Worm (Caenorhabditis elegans) whole organism, dauer: ENCODE data around the gene hrg-2.

Experiments used
- unc-62 ChIP-seq: sonication (generic microtip); optimal IDR thresholded peaks from 2 replicates; lab custom pipeline; 2017; ENCODE audit warnings: missing biosample characterization, missing genetic modification reagents, missing genetic modification characterization

Gene hrg-2

DNA sequence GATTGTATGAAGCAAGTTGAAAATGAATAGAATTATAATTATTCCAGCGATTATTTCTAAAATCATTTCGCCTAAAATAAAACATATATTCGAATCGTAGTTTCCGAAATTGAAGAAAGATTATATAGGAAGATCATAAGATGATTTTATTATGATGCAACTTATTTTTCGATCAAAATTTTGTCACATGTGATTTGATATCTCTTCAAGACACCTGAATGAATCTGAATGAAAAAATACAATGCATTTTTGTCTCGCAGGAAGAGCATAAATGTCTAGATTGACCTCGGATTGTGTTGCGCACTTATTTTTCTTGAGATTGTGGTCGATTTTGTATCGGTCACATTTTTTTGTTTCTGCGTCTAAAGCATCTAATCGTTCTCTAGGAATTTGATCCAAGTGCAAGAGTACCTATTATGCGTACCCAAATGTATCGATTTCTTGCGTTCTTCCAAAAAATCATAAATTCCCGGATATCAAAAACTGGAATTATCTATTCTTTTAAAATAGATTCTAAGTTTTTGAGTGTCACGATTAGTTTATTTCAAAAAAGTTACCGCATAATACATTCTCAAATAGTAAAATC is at the start of gene hrg-2:
Gene hrg-2 (minus strand): TSS at position 98 of the 586 bp plus-strand sequence.
- no peak for TF ChIP-seq unc-62 (GFP tag; lab: Kevin White, UChicago)

DNA sequence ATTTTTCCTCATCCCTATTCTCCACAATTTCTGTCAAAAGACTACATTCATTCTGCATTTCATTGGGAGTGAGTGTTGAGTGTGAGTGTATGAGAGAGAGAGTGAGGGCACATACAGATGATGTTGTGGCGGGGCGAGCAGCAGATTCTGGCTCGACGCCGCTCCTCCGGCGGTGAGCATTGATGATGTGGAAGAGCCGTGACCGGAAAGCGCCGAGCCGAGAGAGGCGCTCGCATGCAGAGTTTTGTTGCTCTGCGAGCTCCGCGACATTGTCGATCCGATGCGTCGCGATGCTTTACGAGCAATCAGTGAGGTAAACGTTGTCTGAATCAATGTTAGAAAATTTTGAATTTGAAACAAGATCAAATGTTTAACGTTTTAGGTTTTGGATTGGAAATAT is 45.4 kb upstream of the hrg-2 start:
- no peak for TF ChIP-seq unc-62 (GFP tag; lab: Kevin White, UChicago)

ce11 chrV:12450441-12450840 is 40.1 kb upstream of the hrg-2 start, which contains the start of gene F28C1.1:
F28C1.1 (plus strand) TSS chrV:12450805.
- no peak for TF ChIP-seq unc-62 (GFP tag; lab: Kevin White, UChicago)

- TF ChIP-seq unc-62 (GFP tag; lab: Kevin White, UChicago): no peak
Observed at ce11 chrV:12449902-12450301, 39.6 kb upstream of the hrg-2 start, which contains the start of gene C54D10.10. C54D10.10 (minus strand) TSS chrV:12450002.

DNA sequence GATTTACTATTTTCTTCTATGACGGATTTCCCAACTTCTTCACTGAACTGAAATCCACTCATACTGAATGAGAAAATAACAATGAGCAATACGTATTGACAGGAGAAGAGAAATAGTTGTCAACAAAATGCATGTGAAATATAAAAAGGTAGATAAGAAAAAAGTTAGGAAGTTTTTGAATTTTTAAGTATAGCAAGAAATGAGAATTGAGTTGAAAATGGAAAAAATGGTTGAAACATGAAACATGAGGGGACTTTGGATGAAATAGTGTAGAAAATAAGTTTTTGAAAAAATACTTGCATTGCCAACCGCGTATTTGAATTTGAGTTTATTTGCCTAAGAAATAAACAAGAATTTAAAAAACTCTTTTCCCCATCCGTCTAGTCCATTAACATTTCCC is 36.6 kb upstream of the hrg-2 start, which contains the start of the genes pals-38 and C54D10.9:
Gene pals-38 (minus strand): TSS at position 101 of the 400 bp plus-strand sequence.
Gene C54D10.9 (plus strand): TSS at position 259 of the 400 bp plus-strand sequence.
- no peak for TF ChIP-seq unc-62 (GFP tag; lab: Kevin White, UChicago)

DNA sequence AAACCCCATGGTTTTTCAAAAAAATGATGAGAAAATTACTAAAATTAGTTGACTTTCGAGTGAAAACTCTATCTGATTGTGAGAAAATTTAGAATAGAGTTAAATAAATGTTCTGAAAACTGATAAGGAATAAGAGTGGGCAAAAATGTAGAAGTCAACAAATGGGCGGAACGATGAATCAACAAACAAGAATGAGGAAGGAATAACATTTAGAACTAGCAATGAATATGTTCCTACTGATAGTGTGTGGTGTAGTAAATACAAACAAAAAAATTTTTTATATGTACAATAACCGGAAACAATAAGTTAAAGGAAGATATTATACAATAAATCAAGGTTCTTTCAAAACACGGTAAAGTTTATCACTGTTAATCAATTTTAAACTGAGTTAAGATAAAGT is 33.4 kb upstream of the hrg-2 start, which contains the start of gene pals-39:
Gene pals-39 (minus strand): TSS at position 101 of the 400 bp plus-strand sequence.
- TF ChIP-seq unc-62 (GFP tag; lab: Kevin White, UChicago): no peak

DNA sequence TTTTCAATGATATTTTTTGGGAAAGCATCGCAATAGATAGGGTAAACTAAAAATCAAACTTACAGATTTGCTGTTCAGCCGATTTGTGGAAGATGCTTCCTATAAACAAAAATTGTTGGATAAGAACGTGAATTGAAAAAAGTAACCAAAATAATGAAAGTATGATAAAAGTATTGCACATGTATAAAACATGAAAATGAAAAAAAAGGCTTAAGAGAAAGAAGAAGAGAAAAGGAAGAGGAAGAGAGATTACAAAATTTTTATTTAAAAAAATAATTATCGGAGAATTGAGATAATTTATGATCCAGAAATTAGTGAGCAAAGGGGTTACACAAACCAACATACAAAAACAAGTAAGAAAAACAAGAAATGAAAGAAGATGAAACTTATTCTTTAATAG is 31.1 kb upstream of the hrg-2 start, which contains the start of gene pals-37:
Gene pals-37 (minus strand): TSS at position 101 of the 400 bp plus-strand sequence.
- TF ChIP-seq unc-62 (GFP tag; lab: Kevin White, UChicago): no peak

- no peak for TF ChIP-seq unc-62 (GFP tag; lab: Kevin White, UChicago)
Observed at ce11 chrV:12433717-12434116, 23.4 kb upstream of the hrg-2 start, which contains the start of gene srh-25. srh-25 (minus strand) TSS chrV:12433817.

- TF ChIP-seq unc-62 (GFP tag; lab: Kevin White, UChicago): no peak
Observed at ce11 chrV:12433105-12433504, 22.8 kb upstream of the hrg-2 start.

DNA sequence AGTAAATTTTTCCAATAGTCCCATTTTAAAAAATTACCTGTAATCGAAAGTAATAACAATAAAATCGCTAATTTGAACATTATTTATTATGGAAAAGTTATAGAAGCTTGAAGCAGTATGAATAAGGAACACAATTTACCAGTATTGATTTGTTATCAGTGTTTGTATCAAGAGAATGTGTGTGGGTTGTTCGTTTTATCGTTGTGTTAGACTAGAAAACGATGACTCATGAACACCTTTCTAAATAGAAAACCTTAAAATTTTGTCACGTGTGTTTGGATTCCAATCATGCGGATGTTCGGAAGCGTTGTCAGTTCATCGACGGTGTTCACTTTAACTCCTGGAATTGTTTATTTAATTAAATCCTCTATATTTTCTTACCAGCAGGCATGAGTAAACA is 21.8 kb upstream of the hrg-2 start, which contains the start of gene C54D10.13:
Gene C54D10.13 (minus strand): TSS at position 179 of the 400 bp plus-strand sequence.
- TF ChIP-seq unc-62 (GFP tag; lab: Kevin White, UChicago): no peak

DNA sequence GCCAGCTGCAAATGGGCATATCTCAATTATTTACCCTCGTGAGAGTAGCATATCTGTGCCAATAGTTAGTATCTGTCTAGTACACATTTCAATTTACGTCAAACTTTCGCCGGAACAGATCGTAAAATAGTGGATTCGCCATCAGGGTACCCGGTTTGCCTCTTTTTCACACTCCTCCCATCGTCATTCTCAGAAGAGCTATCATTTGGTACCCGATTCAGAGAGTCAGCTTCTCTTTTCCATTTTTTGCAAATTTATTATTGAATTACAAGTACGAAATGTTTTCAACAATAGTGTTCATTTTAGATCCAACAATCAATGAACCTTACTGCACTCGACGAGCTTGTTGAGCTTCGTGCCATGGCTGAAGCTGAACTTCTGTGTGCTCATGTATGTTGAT is 18.7 kb upstream of the hrg-2 start, which contains the start of gene C54D10.5:
Gene C54D10.5 (plus strand): TSS at position 301 of the 400 bp plus-strand sequence.
- no peak for TF ChIP-seq unc-62 (GFP tag; lab: Kevin White, UChicago)

DNA sequence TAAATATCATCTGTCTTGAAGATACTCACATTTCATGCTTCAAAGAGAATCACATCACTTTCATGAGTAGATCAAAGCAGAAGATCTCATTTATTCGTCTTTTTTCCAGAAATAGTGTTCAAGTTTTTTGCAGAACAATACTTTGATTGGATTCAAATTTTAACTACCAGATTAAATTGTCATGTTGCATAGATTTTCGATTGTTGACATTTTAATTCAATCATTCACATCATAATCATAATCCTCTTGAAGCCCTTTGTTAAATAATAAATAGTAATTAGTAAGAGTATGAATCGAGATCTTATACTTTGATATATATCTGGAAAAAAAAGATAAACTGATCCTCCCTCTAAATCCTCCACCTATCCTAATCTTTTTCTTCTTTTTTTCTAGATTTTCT is 17.5 kb upstream of the hrg-2 start:
- no peak for TF ChIP-seq unc-62 (GFP tag; lab: Kevin White, UChicago)

- no peak for TF ChIP-seq unc-62 (GFP tag; lab: Kevin White, UChicago)
Observed at ce11 chrV:12421360-12421759, 11.0 kb upstream of the hrg-2 start.

ce11 chrV:12420843-12421242 is 10.5 kb upstream of the hrg-2 start, which contains the start of gene C54D10.4:
C54D10.4 (minus strand) TSS chrV:12420943.
- no peak for TF ChIP-seq unc-62 (GFP tag; lab: Kevin White, UChicago)

- no peak for TF ChIP-seq unc-62 (GFP tag; lab: Kevin White, UChicago)
Observed at ce11 chrV:12418292-12418691, 8.0 kb upstream of the hrg-2 start, which contains the start of gene C54D10.3. C54D10.3 (plus strand) TSS chrV:12418592.

DNA sequence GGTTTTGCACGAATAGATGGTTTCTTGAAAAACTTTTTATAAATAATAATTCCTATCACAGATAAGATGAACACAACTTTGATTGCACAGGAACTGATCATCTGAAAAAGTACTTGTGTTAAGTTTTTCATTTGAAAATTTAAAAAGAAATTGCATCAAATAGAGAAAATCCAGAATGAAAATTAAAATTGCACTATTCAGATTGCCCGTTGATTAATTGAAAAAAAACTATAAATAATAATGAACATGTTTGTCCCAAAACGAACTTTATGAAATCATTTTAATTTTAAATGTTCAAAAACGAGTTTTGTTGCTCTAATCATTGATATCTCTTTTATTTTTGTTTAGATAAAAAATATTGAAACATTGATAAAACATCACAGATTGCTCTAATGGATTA is 7.0 kb upstream of the hrg-2 start, which contains the start of gene cdr-3:
Gene cdr-3 (minus strand): TSS at position 101 of the 400 bp plus-strand sequence.
- TF ChIP-seq unc-62 (GFP tag; lab: Kevin White, UChicago): no peak
